Fruit fly (Drosophila melanogaster) whole organism, larva: ENCODE measurements around the gene Tcs4.

Source experiments
- noc ChIP-seq: fragments of 200-800 bp; sonication (Bioruptor generic); optimal IDR thresholded peaks from 3 replicates; lab custom pipeline; 2019; ENCODE audit warnings: missing biosample characterization, mild to moderate bottlenecking, missing genetic modification characterization, moderate library complexity

The Tcs4 gene

DNA sequence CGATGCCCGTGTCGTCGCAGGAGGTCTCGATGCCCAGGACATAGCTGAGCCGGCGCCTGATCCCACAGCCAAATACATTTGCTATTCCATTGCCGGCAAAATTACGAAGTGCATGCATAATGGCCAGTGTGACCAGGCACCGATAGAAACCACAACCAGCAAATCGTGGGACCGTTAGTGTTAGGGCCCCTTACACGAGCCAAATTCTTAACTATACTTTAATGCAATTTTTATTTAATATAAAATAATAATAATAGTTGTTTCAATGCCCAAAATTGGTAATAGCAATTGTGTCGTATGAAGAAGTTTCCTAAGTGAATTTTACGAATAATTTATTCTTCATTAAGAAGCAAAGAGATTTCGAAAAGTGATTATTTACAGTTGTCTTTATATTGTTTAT lies at the start of gene Tcs4:
TSS of gene Tcs4 (minus strand) at position 145 of the 400 bp plus-strand sequence.
- TF ChIP-seq noc (tag; lab: Kevin White, UChicago): no peak

dm6 chrX:19750626-19751149 lies 49.1 kb upstream of the Tcs4 start, which contains the start of gene Abcd3:
Gene Abcd3 (plus strand): TSS chrX:19750770.
- peak; percentile 58 for TF ChIP-seq noc (tag; lab: Kevin White, UChicago)

dm6 chrX:19748565-19748964 lies 47.0 kb upstream of the Tcs4 start:
- no peak for TF ChIP-seq noc (tag; lab: Kevin White, UChicago)

DNA sequence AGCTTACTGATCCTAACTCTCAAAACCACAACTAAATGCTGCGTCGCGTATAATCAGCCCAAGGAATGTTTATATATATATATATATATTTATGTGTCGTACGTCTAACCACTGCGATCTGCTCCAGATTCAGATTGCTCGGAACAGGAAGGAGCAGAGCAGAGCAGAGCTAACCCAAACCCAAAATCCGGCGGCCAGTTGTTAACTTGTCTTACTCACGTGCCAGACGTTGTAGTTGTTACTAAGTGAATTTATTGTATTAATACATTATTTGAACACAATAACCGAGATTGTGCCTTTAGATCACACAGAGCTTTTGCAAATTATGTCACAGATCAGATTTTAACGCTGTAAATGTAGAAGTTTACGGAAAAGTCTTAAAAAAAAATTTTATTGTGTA lies 46.5 kb upstream of the Tcs4 start, which contains the start of gene Alr:
TSS of gene Alr (plus strand) at position 301 of the 400 bp plus-strand sequence.
- no peak for TF ChIP-seq noc (tag; lab: Kevin White, UChicago)

- peak; percentile 4 for TF ChIP-seq noc (tag; lab: Kevin White, UChicago)
Measured at dm6 chrX:19745908-19746604, 44.5 kb upstream of the Tcs4 start, which contains the start of gene parvin. Gene parvin (plus strand): TSS chrX:19746041.

dm6 chrX:19744003-19744488 lies 42.5 kb upstream of the Tcs4 start, which contains the start of the genes CG18809, COX6B, CG33932 and Rpp20:
Gene CG18809 (minus strand): TSS chrX:19744335.
Gene COX6B (minus strand): TSS chrX:19744335.
Gene CG33932 (plus strand): TSS chrX:19744431.
Gene Rpp20 (plus strand): TSS chrX:19744431.
- peak; percentile 47 for TF ChIP-seq noc (tag; lab: Kevin White, UChicago)

DNA sequence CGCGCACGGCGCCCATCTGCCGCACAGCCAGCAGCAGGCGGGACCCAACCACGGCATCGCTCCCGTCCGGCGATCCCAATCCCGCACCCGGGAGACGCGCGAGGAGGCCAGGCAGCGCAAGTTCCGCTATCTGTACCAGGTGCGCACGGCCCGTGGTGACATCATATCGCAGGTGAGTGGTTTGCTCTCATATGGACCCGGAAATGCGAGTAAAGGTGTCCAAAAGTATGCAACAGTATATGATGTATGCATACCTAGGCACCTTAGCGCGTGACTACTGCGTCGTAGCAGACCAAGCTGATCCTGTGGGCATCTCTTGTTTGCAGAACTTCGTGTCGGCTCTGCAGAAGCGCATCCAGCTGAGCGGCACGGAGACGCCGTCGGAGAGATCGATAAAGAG lies 36.3 kb upstream of the Tcs4 start:
- no peak for TF ChIP-seq noc (tag; lab: Kevin White, UChicago)

DNA sequence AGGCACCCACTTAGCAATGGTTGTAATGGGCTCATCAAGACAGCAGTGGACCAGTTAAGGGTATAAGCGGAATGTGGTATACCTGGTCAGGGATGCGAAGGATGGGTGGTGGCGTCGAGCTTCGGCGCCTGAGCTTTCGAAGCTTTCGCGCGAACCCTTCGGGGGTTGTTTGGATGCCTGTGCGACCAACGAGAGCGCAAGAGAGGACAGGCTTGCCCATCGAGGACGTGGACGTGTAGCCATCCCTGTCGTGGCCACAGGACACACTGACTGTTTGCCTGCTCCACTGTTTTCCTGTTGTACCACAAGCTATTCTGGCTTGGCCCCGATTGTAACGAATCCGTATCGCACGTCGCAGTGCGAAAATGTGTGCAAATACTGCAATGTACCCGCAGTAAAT lies 33.7 kb upstream of the Tcs4 start, which contains the start of gene CG14234:
TSS of gene CG14234 (plus strand) at position 301 of the 400 bp plus-strand sequence.
- no peak for TF ChIP-seq noc (tag; lab: Kevin White, UChicago)

DNA sequence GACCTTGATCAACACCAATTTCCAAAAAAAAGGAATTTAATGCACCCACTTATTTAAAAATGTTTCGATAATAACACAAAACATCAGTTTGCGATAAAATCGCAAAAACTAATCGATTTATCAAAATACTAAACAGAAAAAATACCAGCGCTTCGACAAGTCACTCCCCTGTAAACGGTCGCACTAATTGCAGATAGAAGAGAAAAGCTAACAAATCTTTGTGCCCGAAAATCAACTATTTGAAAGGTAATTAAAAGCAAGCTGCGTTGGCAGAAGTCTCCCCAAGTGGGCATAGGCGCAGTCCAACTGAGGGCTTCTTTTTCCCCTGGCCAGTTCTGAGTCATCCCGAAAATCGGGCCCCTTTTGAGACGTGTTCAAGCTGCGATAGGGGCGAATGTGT lies 29.3 kb upstream of the Tcs4 start, which contains the start of gene AP-1-2beta:
TSS of gene AP-1-2beta (plus strand) at position 161 of the 400 bp plus-strand sequence.
- no peak for TF ChIP-seq noc (tag; lab: Kevin White, UChicago)

dm6 chrX:19717988-19718973 lies 16.7 kb upstream of the Tcs4 start, which contains the start of gene CG12531:
Gene CG12531 (plus strand): TSS chrX:19718923.
- TF ChIP-seq noc (tag; lab: Kevin White, UChicago): no peak

- TF ChIP-seq noc (tag; lab: Kevin White, UChicago): no peak
Measured at dm6 chrX:19717041-19717440, 15.5 kb upstream of the Tcs4 start.

dm6 chrX:19716325-19716917 lies 14.9 kb upstream of the Tcs4 start:
- TF ChIP-seq noc (tag; lab: Kevin White, UChicago): no peak

DNA sequence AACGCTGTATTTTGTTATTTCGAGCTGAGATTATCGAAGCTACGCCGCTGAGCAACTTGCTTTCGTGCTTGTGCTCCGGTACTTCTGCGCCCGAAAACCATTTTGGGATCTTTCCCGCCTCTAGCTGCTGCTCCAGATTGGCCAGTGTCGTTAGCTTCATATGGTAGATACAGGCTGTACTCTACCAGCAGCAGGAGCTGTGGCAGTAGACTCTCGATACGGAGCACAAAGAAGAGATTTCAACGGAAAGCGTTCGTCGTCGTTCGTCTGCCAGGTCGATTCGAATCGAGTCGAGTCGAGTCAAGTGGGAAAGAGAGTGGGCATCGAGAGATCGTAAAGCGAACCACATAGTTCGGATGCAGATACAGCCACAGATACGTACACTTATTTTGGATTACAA lies 13.3 kb upstream of the Tcs4 start:
- TF ChIP-seq noc (tag; lab: Kevin White, UChicago): no peak

dm6 chrX:19712898-19713627 lies 11.5 kb upstream of the Tcs4 start, which contains the start of gene meso18E:
Gene meso18E (minus strand): TSS chrX:19713045.
- TF ChIP-seq noc (tag; lab: Kevin White, UChicago): no peak
